Worm (Caenorhabditis elegans) whole organism, young adult: Measurements from ENCODE around the gene F47B8.10.
A peak's percentile ranks its signal among the peaks of the same experiment; 100 is the strongest.

Experiments
- B0019.2 ChIP-seq: fragments of 200-800 bp; sonication (Bioruptor generic); conservative IDR thresholded peaks from 2 replicates; pipeline ENCODE4 v1.3.6; 2022; ENCODE audit warnings: missing genetic modification reagents, missing genetic modification characterization, missing compliant biosample characterization
- B0261.1 ChIP-seq: sonication (generic microtip); optimal IDR thresholded peaks from 2 replicates; lab custom pipeline; 2016; ENCODE audit warnings: mild to moderate bottlenecking, missing genetic modification characterization, moderate library complexity, missing compliant biosample characterization
- B0336.3 ChIP-seq: fragments of 200-800 bp; sonication (Bioruptor generic); IDR thresholded peaks from 2 replicates; pipeline ENCODE4 v1.3.6; 2022; ENCODE audit warnings: missing genetic modification characterization, missing compliant biosample characterization
- C06A6.2 ChIP-seq: fragments of 200-800 bp; sonication (Bioruptor generic); conservative IDR thresholded peaks from 2 replicates; pipeline ENCODE4 v1.3.6; 2022; ENCODE audit warnings: missing genetic modification characterization, missing compliant biosample characterization
- F22D6.2 ChIP-seq: sonication (generic microtip); optimal IDR thresholded peaks from 2 replicates; lab custom pipeline; 2016; ENCODE audit warnings: mild to moderate bottlenecking, missing genetic modification characterization, missing compliant biosample characterization
- F37B4.10 ChIP-seq: fragments of 200-800 bp; sonication (Bioruptor generic); IDR thresholded peaks from 2 replicates; pipeline ENCODE4 v1.3.6; 2022; ENCODE audit warnings: missing genetic modification characterization, missing compliant biosample characterization
- F39B2.1 ChIP-seq: fragments of 200-800 bp; sonication (Bioruptor generic); IDR thresholded peaks from 2 replicates; pipeline ENCODE4 v1.3.6; 2022; ENCODE audit warnings: missing genetic modification reagents, missing genetic modification characterization, missing compliant biosample characterization
- F52B5.7 ChIP-seq: sonication (generic microtip); optimal IDR thresholded peaks from 2 replicates; lab custom pipeline; 2016; ENCODE audit warnings: mild to moderate bottlenecking, missing genetic modification characterization, missing compliant biosample characterization
- F57A8.1 ChIP-seq: fragments of 200-800 bp; sonication (Bioruptor generic); optimal IDR thresholded peaks from 2 replicates; lab custom pipeline; 2018; ENCODE audit warnings: mild to moderate bottlenecking, missing genetic modification characterization, moderate library complexity, missing compliant biosample characterization
- Y95B8A.8 ChIP-seq: fragments of 200-800 bp; sonication (Bioruptor generic); IDR thresholded peaks from 2 replicates; pipeline ENCODE4 v1.3.6; 2022; ENCODE audit warnings: missing genetic modification reagents, missing genetic modification characterization, missing compliant biosample characterization
- akir-1 ChIP-seq: fragments of 200-800 bp; sonication (Bioruptor generic); optimal IDR thresholded peaks from 2 replicates; lab custom pipeline; 2018; ENCODE audit warnings: mild to moderate bottlenecking, missing genetic modification characterization, moderate library complexity, missing compliant biosample characterization
- athp-1 ChIP-seq: sonication (generic microtip); optimal IDR thresholded peaks from 2 replicates; lab custom pipeline; 2017; ENCODE audit warnings: mild to moderate bottlenecking, missing genetic modification characterization, missing compliant biosample characterization
- attf-5 ChIP-seq: fragments of 200-800 bp; sonication (Bioruptor generic); optimal IDR thresholded peaks from 2 replicates; lab custom pipeline; 2018; ENCODE audit warnings: mild to moderate bottlenecking, missing genetic modification characterization, missing compliant biosample characterization
- cebp-1 ChIP-seq, 2 experiments: fragments of 200-800 bp in 1 of 2; sonication (Bioruptor generic) in 1 of 2; sonication (generic microtip) in 1 of 2; IDR thresholded peaks in 1 of 2; optimal IDR thresholded peaks in 1 of 2; 2 replicates each; pipeline versions ENCODE4 v1.3.6 to Lab custom; 2017 to 2022; ENCODE audit warnings: missing compliant biosample characterization in 2 of 2, missing genetic modification characterization in 2 of 2, mild to moderate bottlenecking in 1 of 2, missing genetic modification reagents in 1 of 2, moderate library complexity in 1 of 2
- ceh-100 ChIP-seq: fragments of 200-800 bp; sonication (Bioruptor generic); IDR thresholded peaks from 2 replicates; pipeline ENCODE4 v1.3.6; 2022; ENCODE audit warnings: missing genetic modification reagents, missing genetic modification characterization, missing compliant biosample characterization
- ceh-40 ChIP-seq: fragments of 200-800 bp; sonication (Bioruptor generic); IDR thresholded peaks from 2 replicates; pipeline ENCODE4 v1.3.6; 2022; ENCODE audit warnings: missing genetic modification characterization, missing compliant biosample characterization
- die-1 ChIP-seq: sonication (generic microtip); optimal IDR thresholded peaks from 2 replicates; lab custom pipeline; 2016; ENCODE audit warnings: missing genotype, mild to moderate bottlenecking, missing genetic modification characterization, missing compliant biosample characterization
- egl-44 ChIP-seq: fragments of 200-800 bp; sonication (Bioruptor generic); IDR thresholded peaks from 2 replicates; pipeline ENCODE4 v1.3.6; 2022; ENCODE audit warnings: missing genetic modification reagents, missing genetic modification characterization, missing compliant biosample characterization
- hlh-12 ChIP-seq: sonication (generic microtip); optimal IDR thresholded peaks from 2 replicates; lab custom pipeline; 2016; ENCODE audit warnings: missing genetic modification characterization, missing compliant biosample characterization
- hmg-1.2 ChIP-seq: fragments of 200-800 bp; sonication (Bioruptor generic); IDR thresholded peaks from 2 replicates; pipeline ENCODE4 v1.3.6; 2022; ENCODE audit warnings: missing genetic modification reagents, missing genetic modification characterization, missing compliant biosample characterization
- lin-26 ChIP-seq: fragments of 200-800 bp; sonication (Bioruptor generic); IDR thresholded peaks from 2 replicates; pipeline ENCODE4 v1.3.6; 2022; ENCODE audit warnings: missing genetic modification reagents, missing genetic modification characterization, missing compliant biosample characterization
- lin-35 ChIP-seq, 3 experiments: fragments of 150-350 bp in 2 of 3; sonication (generic microtip) in 1 of 3; optimal IDR thresholded peaks; 2 replicates each; lab custom pipeline; 2014 to 2018; ENCODE audit warnings: missing biosample characterization in 3 of 3, missing genetic modification characterization in 3 of 3, missing genetic modification reagents in 3 of 3
- lsl-1 ChIP-seq: fragments of 200-800 bp; sonication (Bioruptor generic); optimal IDR thresholded peaks from 2 replicates; lab custom pipeline; 2018; ENCODE audit warnings: mild to moderate bottlenecking, missing genetic modification characterization, moderate library complexity, missing compliant biosample characterization
- madf-10 ChIP-seq: sonication (generic microtip); optimal IDR thresholded peaks from 2 replicates; lab custom pipeline; 2016; ENCODE audit warnings: mild to moderate bottlenecking, missing genetic modification characterization, missing compliant biosample characterization
- madf-3 ChIP-seq: fragments of 200-800 bp; sonication (Bioruptor generic); IDR thresholded peaks from 2 replicates; pipeline ENCODE4 v1.3.6; 2022; ENCODE audit warnings: missing genetic modification reagents, missing genetic modification characterization, missing compliant biosample characterization
- mes-4 ChIP-seq: sonication (generic microtip); optimal IDR thresholded peaks from 2 replicates; lab custom pipeline; 2016; ENCODE audit warnings: missing genotype, missing genetic modification characterization, missing compliant biosample characterization
- nfya-1 ChIP-seq: sonication (generic microtip); optimal IDR thresholded peaks from 2 replicates; lab custom pipeline; 2017; ENCODE audit warnings: antibody characterized with exemption, missing compliant biosample characterization, missing genetic modification characterization, borderline replicate concordance; ENCODE audit not compliant: insufficient read depth
- nhr-120 ChIP-seq: fragments of 200-800 bp; sonication (Bioruptor generic); IDR thresholded peaks from 2 replicates; pipeline ENCODE4 v1.3.6; 2022; ENCODE audit warnings: missing genetic modification characterization, missing compliant biosample characterization
- nhr-179 ChIP-seq: sonication (generic microtip); optimal IDR thresholded peaks from 2 replicates; lab custom pipeline; 2016; ENCODE audit warnings: mild to moderate bottlenecking, missing genetic modification characterization, missing compliant biosample characterization
- nhr-80 ChIP-seq: sonication (generic microtip); optimal IDR thresholded peaks from 2 replicates; lab custom pipeline; 2016; ENCODE audit warnings: missing genetic modification characterization, missing compliant biosample characterization
- pbrm-1 ChIP-seq: fragments of 200-800 bp; sonication (Bioruptor generic); IDR thresholded peaks from 2 replicates; pipeline ENCODE4 v1.3.6; 2022; ENCODE audit warnings: missing genetic modification reagents, missing genetic modification characterization, missing compliant biosample characterization
- rec-8 ChIP-seq, 2 experiments: sonication (generic microtip); optimal IDR thresholded peaks; 2 replicates each; lab custom pipeline; 2016; ENCODE audit warnings: mild to moderate bottlenecking in 2 of 2, missing genetic modification characterization in 2 of 2, missing genetic modification reagents in 2 of 2, missing genotype in 2 of 2, missing biosample characterization in 1 of 2, missing compliant biosample characterization in 1 of 2, moderate library complexity in 1 of 2
- somi-1 ChIP-seq: fragments of 200-800 bp; sonication (Bioruptor generic); optimal IDR thresholded peaks from 2 replicates; lab custom pipeline; 2018; ENCODE audit warnings: mild to moderate bottlenecking, missing genetic modification characterization, missing compliant biosample characterization
- tbx-9 ChIP-seq: sonication (generic microtip); optimal IDR thresholded peaks from 2 replicates; lab custom pipeline; 2016; ENCODE audit warnings: borderline replicate concordance, missing genetic modification characterization, inconsistent platforms, missing compliant biosample characterization
- unc-130 ChIP-seq: sonication (generic microtip); optimal IDR thresholded peaks from 2 replicates; lab custom pipeline; 2016; ENCODE audit warnings: missing genetic modification reagents, missing genetic modification characterization, missing compliant biosample characterization
- xnd-1 ChIP-seq: sonication (generic microtip); optimal IDR thresholded peaks from 2 replicates; lab custom pipeline; 2016; ENCODE audit warnings: missing genotype, missing genetic modification reagents, missing genetic modification characterization, missing compliant biosample characterization
- zfh-2 ChIP-seq: fragments of 200-800 bp; sonication (Bioruptor generic); conservative IDR thresholded peaks from 2 replicates; pipeline ENCODE4 v1.3.6; 2022; ENCODE audit warnings: missing genetic modification reagents, missing genetic modification characterization, missing compliant biosample characterization
- ztf-26 ChIP-seq: sonication (generic microtip); optimal IDR thresholded peaks from 2 replicates; lab custom pipeline; 2017; ENCODE audit warnings: missing genetic modification characterization, missing compliant biosample characterization
- ztf-6 ChIP-seq: fragments of 200-800 bp; sonication (Bioruptor generic); IDR thresholded peaks from 2 replicates; pipeline ENCODE4 v1.3.6; 2022; ENCODE audit warnings: missing genetic modification reagents, missing genetic modification characterization, missing compliant biosample characterization

F47B8.10 gene

DNA sequence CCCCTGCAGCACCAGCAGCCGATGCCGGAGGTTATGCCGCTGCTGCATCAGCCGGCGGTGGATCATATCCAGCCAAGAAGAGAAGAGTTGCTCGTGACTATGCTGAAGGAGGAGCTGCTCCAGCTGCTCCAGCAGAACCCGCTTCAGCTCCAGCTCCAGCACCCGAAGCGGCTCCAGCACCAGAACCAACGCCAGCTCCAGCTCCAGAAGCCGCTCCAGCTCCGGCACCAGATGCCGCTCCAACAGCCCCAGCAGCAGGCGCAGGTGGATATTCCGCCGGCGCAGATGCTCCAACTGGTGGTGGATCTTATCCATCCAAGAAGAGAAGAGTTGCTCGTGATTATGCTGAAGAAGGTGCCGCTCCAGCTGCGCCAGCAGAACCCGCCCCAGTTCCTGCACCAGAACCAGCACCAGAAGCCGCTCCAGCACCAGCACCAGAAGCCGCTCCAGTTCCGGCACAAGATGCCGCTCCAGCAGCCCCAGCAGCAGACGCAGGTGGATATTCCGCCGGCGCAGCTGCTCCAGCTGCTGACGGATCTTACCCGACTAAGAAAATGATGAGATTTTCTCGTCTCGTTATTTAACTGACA lies 20.9 kb upstream of the F47B8.10 start (continued):
- no peak for TF ChIP-seq rec-8 (tag; optimal IDR thresholded peaks at IDR 0.05; lab: Kevin White, UChicago)
- TF ChIP-seq pbrm-1 (GFP tag; lab: Robert Waterston, UW): 0 out of 2 replicates have a peak, but pooled peaks have one; percentile 14
- TF ChIP-seq F57A8.1: peak; percentile 31
- TF ChIP-seq ceh-100 (GFP tag; lab: Robert Waterston, UW): no peak
- no peak for TF ChIP-seq Y95B8A.8 (GFP tag; lab: Robert Waterston, UW)
- no peak for TF ChIP-seq somi-1 (GFP tag; lab: Kevin White, UChicago)
- TF ChIP-seq cebp-1 (GFP tag; IDR thresholded peaks at IDR 0.05; lab: Robert Waterston, UW): no peak
- peak; percentile 26 for TF ChIP-seq cebp-1 (tag; optimal IDR thresholded peaks at IDR 0.05; lab: Kevin White, UChicago)
- TF ChIP-seq madf-3 (GFP tag; lab: Robert Waterston, UW): no peak
- TF ChIP-seq athp-1 (tag; lab: Kevin White, UChicago): peak; percentile 15
- no peak for TF ChIP-seq ztf-6 (GFP tag; lab: Robert Waterston, UW)
- TF ChIP-seq hlh-12: no peak
- no peak for TF ChIP-seq madf-10
- no peak for TF ChIP-seq F37B4.10 (GFP tag; lab: Robert Waterston, UW)
- no peak for TF ChIP-seq F22D6.2
- no peak for TF ChIP-seq die-1 (tag; lab: Kevin White, UChicago)
- TF ChIP-seq ztf-26: no peak
- peak; percentile 31; the same call in 1 of the 2 replicates for TF ChIP-seq B0336.3 (GFP tag; lab: Robert Waterston, UW)
- TF ChIP-seq ceh-40: no peak
- TF ChIP-seq C06A6.2: no peak
- no peak for TF ChIP-seq nhr-179 (tag; lab: Kevin White, UChicago)
- TF ChIP-seq hmg-1.2 (GFP tag; lab: Robert Waterston, UW): no peak
- TF ChIP-seq zfh-2 (GFP tag; lab: Robert Waterston, UW): peak; percentile 95
- TF ChIP-seq egl-44: no peak
- TF ChIP-seq attf-5: peak; percentile 23
- no peak for TF ChIP-seq lin-26 (GFP tag; lab: Robert Waterston, UW)
- no peak for TF ChIP-seq akir-1 (GFP tag; lab: Kevin White, UChicago)
- no peak for TF ChIP-seq B0261.1 (tag; lab: Kevin White, UChicago)
- no peak for TF ChIP-seq lsl-1 (GFP tag; lab: Kevin White, UChicago)
- TF ChIP-seq tbx-9 (tag; lab: Kevin White, UChicago): no peak
- no peak for TF ChIP-seq unc-130 (GFP tag; lab: Kevin White, UChicago)
- no peak for TF ChIP-seq mes-4 (tag; lab: Kevin White, UChicago)
- no peak for TF ChIP-seq lin-35 (GFP tag; optimal IDR thresholded peaks at IDR 0.05; lab: Kevin White, UChicago)
- TF ChIP-seq xnd-1 (tag; lab: Kevin White, UChicago): no peak
- TF ChIP-seq nhr-80: no peak
- TF ChIP-seq F52B5.7 (tag; lab: Kevin White, UChicago): no peak
- no peak for TF ChIP-seq nhr-120 (GFP tag; lab: Robert Waterston, UW)
- no peak for TF ChIP-seq B0019.2
- no peak for TF ChIP-seq F39B2.1

ce11 chrV:14322743-14323142 lies 19.0 kb upstream of the F47B8.10 start, which contains the start of gene F47B8.3:
TSS of gene F47B8.3 (minus strand) at chrV:14323003.
- TF ChIP-seq hmg-1.2 (GFP tag; lab: Robert Waterston, UW): peak; percentile 75; the same call in 1 of the 2 replicates
- no peak for TF ChIP-seq cebp-1 (GFP tag; IDR thresholded peaks at IDR 0.05; lab: Robert Waterston, UW)
- TF ChIP-seq cebp-1 (tag; optimal IDR thresholded peaks at IDR 0.05; lab: Kevin White, UChicago): peak; percentile 70
- no peak for TF ChIP-seq nfya-1
